Fruit fly (Drosophila melanogaster): ENCODE measurements around the gene UQCR-Q.

DNA sequence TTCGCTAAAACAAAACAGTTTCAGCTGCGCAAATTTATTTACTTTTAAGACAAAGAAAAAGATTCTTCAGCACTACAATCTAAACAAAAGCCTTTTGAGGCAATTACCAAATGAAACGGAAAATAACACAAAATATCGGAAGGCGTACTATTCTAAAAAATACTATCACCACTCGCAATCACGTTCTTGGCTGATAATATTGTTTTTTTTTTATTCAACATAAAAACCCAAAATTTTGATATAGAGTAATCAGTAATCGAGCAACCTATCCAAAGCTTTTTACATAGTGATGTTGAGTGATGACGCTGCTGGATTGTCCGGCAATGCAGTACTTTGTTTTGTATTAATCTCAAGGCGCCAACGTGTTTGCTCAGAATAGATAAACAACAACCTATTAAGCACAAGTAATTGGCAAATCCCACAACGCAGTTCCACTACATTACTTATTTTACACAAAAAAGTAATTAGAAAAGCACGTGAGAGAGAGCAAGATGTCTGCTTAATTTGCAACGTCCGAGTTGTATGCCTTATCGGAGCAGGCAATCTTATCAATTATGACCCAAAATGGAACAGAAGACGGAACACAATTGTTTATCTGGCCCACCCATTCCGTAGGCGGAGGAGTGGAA lies 43.5 kb upstream of the UQCR-Q start:
- TF ChIP-seq ttk (optimal IDR thresholded peaks at IDR 0.05) (no peak), Sin3A (optimal IDR thresholded peaks at IDR 0.05) (no peak)

All from Kc167 (cell line).